Worm (Caenorhabditis elegans) whole organism, L3 larva: ENCODE data around the gene F40G9.15.

Experiments used
- R02D3.7 ChIP-seq: fragments of 150-350 bp; optimal IDR thresholded peaks from 2 replicates; lab custom pipeline; 2014; ENCODE audit warnings: missing biosample characterization, missing genetic modification characterization
- ZK546.5 ChIP-seq: sonication (generic microtip); optimal IDR thresholded peaks from 2 replicates; lab custom pipeline; 2017; ENCODE audit warnings: missing biosample characterization, missing genetic modification characterization
- aly-2 ChIP-seq: fragments of 150-350 bp; optimal IDR thresholded peaks from 2 replicates; lab custom pipeline; 2014; ENCODE audit warnings: missing biosample characterization, missing genetic modification characterization
- ama-1 ChIP-seq: fragments of 150-350 bp; optimal IDR thresholded peaks from 2 replicates; lab custom pipeline; 2018
- ceh-16 ChIP-seq: sonication (generic microtip); optimal IDR thresholded peaks from 2 replicates; lab custom pipeline; 2017; ENCODE audit warnings: missing biosample characterization, missing genetic modification characterization
- ceh-28 ChIP-seq: fragments of 150-350 bp; optimal IDR thresholded peaks from 2 replicates; lab custom pipeline; 2014; ENCODE audit warnings: missing biosample characterization, missing genetic modification reagents, missing genetic modification characterization
- ceh-82 ChIP-seq: fragments of 150-350 bp; optimal IDR thresholded peaks from 2 replicates; lab custom pipeline; 2014; ENCODE audit warnings: missing biosample characterization, missing genetic modification characterization
- ceh-9 ChIP-seq: sonication (generic microtip); optimal IDR thresholded peaks from 2 replicates; lab custom pipeline; 2018; ENCODE audit warnings: missing biosample characterization, missing genetic modification characterization
- daf-12 ChIP-seq: fragments of 150-350 bp; optimal IDR thresholded peaks from 2 replicates; lab custom pipeline; 2014; ENCODE audit warnings: missing biosample characterization, missing genetic modification reagents, missing genetic modification characterization
- egl-5 ChIP-seq: fragments of 150-350 bp; optimal IDR thresholded peaks from 2 replicates; lab custom pipeline; 2017; ENCODE audit warnings: missing biosample characterization, missing genetic modification reagents, missing genetic modification characterization, inconsistent platforms
- elt-1 ChIP-seq: fragments of 150-350 bp; optimal IDR thresholded peaks from 2 replicates; lab custom pipeline; 2014; ENCODE audit warnings: missing biosample characterization, missing genetic modification characterization
- elt-2 ChIP-seq: sonication (generic microtip); optimal IDR thresholded peaks from 2 replicates; lab custom pipeline; 2016; ENCODE audit warnings: missing genetic modification reagents, mild to moderate bottlenecking, missing genetic modification characterization, missing compliant biosample characterization
- elt-3 ChIP-seq, 3 experiments: fragments of 150-350 bp in 1 of 3; sonication (generic microtip) in 2 of 3; optimal IDR thresholded peaks; 2 replicates in 2 of 3; 4 replicates in 1 of 3; lab custom pipeline; 2014 to 2017; ENCODE audit warnings: missing biosample characterization in 3 of 3, missing genetic modification characterization in 3 of 3
- eor-1 ChIP-seq, 2 experiments: fragments of 150-350 bp; optimal IDR thresholded peaks; 2 replicates each; lab custom pipeline; 2014 to 2018; ENCODE audit warnings: missing biosample characterization in 2 of 2, missing genetic modification characterization in 2 of 2
- fkh-10 ChIP-seq: sonication (generic microtip); optimal IDR thresholded peaks from 2 replicates; lab custom pipeline; 2017; ENCODE audit warnings: missing biosample characterization, missing genetic modification reagents, missing genetic modification characterization
- fkh-2 ChIP-seq: fragments of 150-350 bp; optimal IDR thresholded peaks from 2 replicates; lab custom pipeline; 2014; ENCODE audit warnings: missing biosample characterization, missing genetic modification reagents, missing genetic modification characterization
- fos-1 ChIP-seq: fragments of 150-350 bp; optimal IDR thresholded peaks from 2 replicates; lab custom pipeline; 2014; ENCODE audit warnings: missing biosample characterization, missing genetic modification characterization
- hmg-11 ChIP-seq: sonication (generic microtip); optimal IDR thresholded peaks from 2 replicates; lab custom pipeline; 2016; ENCODE audit warnings: missing genetic modification characterization, missing compliant biosample characterization
- jun-1 ChIP-seq: fragments of 150-350 bp; optimal IDR thresholded peaks from 2 replicates; lab custom pipeline; 2014; ENCODE audit warnings: missing biosample characterization, missing genetic modification reagents, missing genetic modification characterization
- lin-39 ChIP-seq: fragments of 150-350 bp; optimal IDR thresholded peaks from 2 replicates; lab custom pipeline; 2018; ENCODE audit warnings: missing biosample characterization, missing genetic modification reagents, missing genetic modification characterization
- mml-1 ChIP-seq: fragments of 150-350 bp; sonication (generic microtip); optimal IDR thresholded peaks from 3 replicates; lab custom pipeline; 2014; ENCODE audit warnings: missing biosample characterization, missing genetic modification characterization
- nfya-1 ChIP-seq: sonication (generic microtip); optimal IDR thresholded peaks from 2 replicates; lab custom pipeline; 2017; ENCODE audit warnings: missing genetic modification characterization, mild to moderate bottlenecking, missing compliant biosample characterization, antibody characterized with exemption, moderate library complexity; ENCODE audit not compliant: insufficient read depth
- nhr-11 ChIP-seq: fragments of 150-350 bp; optimal IDR thresholded peaks from 2 replicates; lab custom pipeline; 2014; ENCODE audit warnings: missing biosample characterization, missing genetic modification characterization
- nhr-12 ChIP-seq: fragments of 150-350 bp; optimal IDR thresholded peaks from 2 replicates; lab custom pipeline; 2014; ENCODE audit warnings: missing biosample characterization, missing genetic modification characterization
- nhr-237 ChIP-seq: fragments of 150-350 bp; optimal IDR thresholded peaks from 2 replicates; lab custom pipeline; 2014; ENCODE audit warnings: missing biosample characterization, missing genetic modification characterization
- nhr-25 ChIP-seq: sonication (generic microtip); optimal IDR thresholded peaks from 2 replicates; lab custom pipeline; 2017; ENCODE audit warnings: missing biosample characterization, missing genetic modification characterization
- nhr-43 ChIP-seq: sonication (generic microtip); optimal IDR thresholded peaks from 2 replicates; lab custom pipeline; 2016; ENCODE audit warnings: mild to moderate bottlenecking, missing genetic modification characterization, missing compliant biosample characterization; ENCODE audit not compliant: poor library complexity, severe bottlenecking
- nhr-67 ChIP-seq: fragments of 150-350 bp; optimal IDR thresholded peaks from 2 replicates; lab custom pipeline; 2014; ENCODE audit warnings: missing biosample characterization, missing genetic modification characterization
- nhr-76 ChIP-seq: fragments of 150-350 bp; sonication (generic microtip); optimal IDR thresholded peaks from 5 replicates; lab custom pipeline; 2014; ENCODE audit warnings: missing biosample characterization, missing genetic modification characterization
- nhr-77 ChIP-seq: fragments of 150-350 bp; optimal IDR thresholded peaks from 2 replicates; lab custom pipeline; 2014; ENCODE audit warnings: missing biosample characterization, missing genetic modification characterization
- pqm-1 ChIP-seq: fragments of 150-350 bp; optimal IDR thresholded peaks from 2 replicates; lab custom pipeline; 2017; ENCODE audit warnings: missing biosample characterization, missing genetic modification characterization, inconsistent platforms
- sea-2 ChIP-seq: fragments of 150-350 bp; sonication (generic microtip); optimal IDR thresholded peaks from 4 replicates; lab custom pipeline; 2014; ENCODE audit warnings: missing biosample characterization, missing genetic modification reagents, missing genetic modification characterization
- skn-1 ChIP-seq: fragments of 150-350 bp; optimal IDR thresholded peaks from 2 replicates; lab custom pipeline; 2014; ENCODE audit warnings: missing biosample characterization, missing genetic modification characterization
- tbx-2 ChIP-seq: sonication (generic microtip); optimal IDR thresholded peaks from 2 replicates; lab custom pipeline; 2016; ENCODE audit warnings: mild to moderate bottlenecking, missing genetic modification characterization, missing compliant biosample characterization
- unc-39 ChIP-seq: sonication (generic microtip); optimal IDR thresholded peaks from 4 replicates; lab custom pipeline; 2017; ENCODE audit warnings: missing biosample characterization, missing genetic modification characterization
- ztf-11 ChIP-seq: fragments of 150-350 bp; optimal IDR thresholded peaks from 2 replicates; lab custom pipeline; 2014; ENCODE audit warnings: missing biosample characterization, missing genetic modification characterization
- ztf-4 ChIP-seq: fragments of 150-350 bp; optimal IDR thresholded peaks from 2 replicates; lab custom pipeline; 2014; ENCODE audit warnings: missing biosample characterization, missing genetic modification characterization

Gene F40G9.15

DNA sequence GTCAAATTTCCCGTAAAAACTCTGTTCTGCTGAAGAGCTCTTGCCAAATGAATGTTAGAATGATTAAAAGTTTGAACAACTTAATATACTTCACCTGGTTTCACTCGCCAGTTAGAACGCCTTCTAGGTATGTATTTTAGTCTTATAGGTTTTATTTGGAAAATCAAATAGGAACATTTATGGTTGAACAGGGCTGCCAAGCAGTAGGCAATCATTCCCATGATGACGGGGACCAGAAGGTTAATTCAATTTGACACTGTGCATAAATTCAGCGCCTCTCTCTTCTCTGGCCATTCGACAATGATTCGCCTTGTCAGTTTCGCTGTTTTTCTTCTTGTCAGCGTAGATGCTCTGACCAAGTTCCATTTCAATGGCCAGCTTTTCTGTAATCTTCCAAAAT is at the start of gene F40G9.15:
TSS of gene F40G9.15 (plus strand) at position 301 of the 400 bp plus-strand sequence.
- TF ChIP-seq ZK546.5 (tag; lab: Kevin White, UChicago) (no peak), R02D3.7 (no peak), fos-1 (no peak), egl-5 (tag; lab: Kevin White, UChicago) (no peak), hmg-11 (tag; lab: Kevin White, UChicago) (no peak), nhr-237 (tag; lab: Kevin White, UChicago) (no peak), nhr-43 (no peak), nhr-77 (tag; lab: Kevin White, UChicago) (no peak), nhr-11 (no peak), aly-2 (tag; lab: Kevin White, UChicago) (no peak), pqm-1 (tag; lab: Kevin White, UChicago) (no peak)

DNA sequence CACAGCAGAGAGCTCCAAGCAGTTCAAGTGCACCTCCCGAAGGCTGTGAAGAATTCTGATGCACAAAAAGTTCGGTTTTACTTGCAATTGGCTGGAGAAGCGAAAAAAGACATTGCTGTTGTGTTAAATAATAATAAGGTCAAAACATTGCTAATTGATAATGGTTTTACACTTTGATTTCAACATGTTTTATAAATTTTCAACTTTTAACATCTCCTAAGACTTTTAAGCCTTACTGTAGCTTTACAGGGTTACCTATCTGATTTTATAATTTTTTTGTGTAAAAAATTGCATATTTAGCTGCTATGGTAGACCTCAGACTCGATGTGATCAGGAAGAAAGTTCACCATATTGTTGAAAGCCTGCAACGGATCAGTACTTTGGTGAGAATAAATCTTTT is 48.0 kb upstream of the F40G9.15 start, which contains the start of gene pals-25:
TSS of gene pals-25 (plus strand) at position 301 of the 400 bp plus-strand sequence.
- no peak for TF ChIP-seq ztf-11 (tag; lab: Kevin White, UChicago)
- no peak for TF ChIP-seq nhr-25 (tag; lab: Kevin White, UChicago)
- no peak for TF ChIP-seq ceh-28 (tag; lab: Kevin White, UChicago)
- TF ChIP-seq ztf-4 (tag; lab: Kevin White, UChicago) = no peak
- TF ChIP-seq nhr-237 (tag; lab: Kevin White, UChicago) = no peak
- no peak for TF ChIP-seq nhr-76 (tag; lab: Kevin White, UChicago)
- no peak for TF ChIP-seq pqm-1 (tag; lab: Kevin White, UChicago)
- TF ChIP-seq aly-2 (tag; lab: Kevin White, UChicago) = no peak
- TF ChIP-seq nhr-11 = no peak
- TF ChIP-seq elt-2 (tag; lab: Kevin White, UChicago) = no peak
- TF ChIP-seq ceh-9 = no peak
- TF ChIP-seq nhr-67 (tag; lab: Kevin White, UChicago) = no peak
- no peak for TF ChIP-seq fkh-10
- TF ChIP-seq tbx-2 (tag; lab: Kevin White, UChicago) = no peak
- no peak for TF ChIP-seq ceh-82 (tag; lab: Kevin White, UChicago)
- no peak for TF ChIP-seq sea-2 (GFP tag; lab: Kevin White, UChicago)

ce11 chrIII:140904-141303 is 41.3 kb upstream of the F40G9.15 start, which contains the start of gene fbxb-81:
Gene fbxb-81, minus strand, starts transcription at chrIII:141217.
- TF ChIP-seq elt-3 (tag; optimal IDR thresholded peaks at IDR 0.05; lab: Kevin White, UChicago) (no peak), nhr-77 (tag; lab: Kevin White, UChicago) (no peak), nhr-11 (no peak), jun-1 (tag; lab: Kevin White, UChicago) (no peak), ceh-16 (tag; lab: Kevin White, UChicago) (no peak), eor-1 (tag; optimal IDR thresholded peaks at IDR 0.05; lab: Kevin White, UChicago) (no peak), ama-1 (lab: Kevin White, UChicago) (no peak), nhr-12 (no peak), daf-12 (no peak), ZK546.5 (tag; lab: Kevin White, UChicago) (no peak), R02D3.7 (no peak), pqm-1 (tag; lab: Kevin White, UChicago) (no peak), ceh-82 (tag; lab: Kevin White, UChicago) (no peak), nhr-237 (tag; lab: Kevin White, UChicago) (no peak), fkh-2 (tag; lab: Kevin White, UChicago) (no peak)

ce11 chrIII:143121-143520 is 39.1 kb upstream of the F40G9.15 start, which contains the start of gene fbxb-82:
Gene fbxb-82, minus strand, starts transcription at chrIII:143221.
- TF ChIP-seq egl-5 (tag; lab: Kevin White, UChicago) (no peak), nhr-12 (no peak), pqm-1 (tag; lab: Kevin White, UChicago) (no peak), mml-1 (tag; lab: Kevin White, UChicago) (no peak), ceh-82 (tag; lab: Kevin White, UChicago) (no peak), elt-1 (no peak), nhr-67 (tag; lab: Kevin White, UChicago) (no peak), fos-1 (no peak), skn-1 (no peak), jun-1 (tag; lab: Kevin White, UChicago) (no peak), nhr-43 (no peak), aly-2 (tag; lab: Kevin White, UChicago) (no peak), nfya-1 (tag; lab: Kevin White, UChicago) (no peak), unc-39 (no peak), ztf-11 (tag; lab: Kevin White, UChicago) (no peak), nhr-11 (no peak), lin-39 (tag; lab: Kevin White, UChicago) (no peak), ceh-16 (tag; lab: Kevin White, UChicago) (no peak)
